Worm (Caenorhabditis elegans) whole organism, L3 larva: ENCODE measurements around the gene set-4.

Source experiments
- R02D3.7 ChIP-seq: fragments of 150-350 bp; optimal IDR thresholded peaks from 2 replicates; lab custom pipeline; 2014; ENCODE audit warnings: missing biosample characterization, missing genetic modification characterization
- ZK546.5 ChIP-seq: sonication (generic microtip); optimal IDR thresholded peaks from 2 replicates; lab custom pipeline; 2017; ENCODE audit warnings: missing biosample characterization, missing genetic modification characterization
- aly-2 ChIP-seq: fragments of 150-350 bp; optimal IDR thresholded peaks from 2 replicates; lab custom pipeline; 2014; ENCODE audit warnings: missing biosample characterization, missing genetic modification characterization
- ama-1 ChIP-seq: fragments of 150-350 bp; optimal IDR thresholded peaks from 2 replicates; lab custom pipeline; 2018
- ceh-16 ChIP-seq: sonication (generic microtip); optimal IDR thresholded peaks from 2 replicates; lab custom pipeline; 2017; ENCODE audit warnings: missing biosample characterization, missing genetic modification characterization
- ceh-28 ChIP-seq: fragments of 150-350 bp; optimal IDR thresholded peaks from 2 replicates; lab custom pipeline; 2014; ENCODE audit warnings: missing biosample characterization, missing genetic modification reagents, missing genetic modification characterization
- ceh-82 ChIP-seq: fragments of 150-350 bp; optimal IDR thresholded peaks from 2 replicates; lab custom pipeline; 2014; ENCODE audit warnings: missing biosample characterization, missing genetic modification characterization
- ceh-9 ChIP-seq: sonication (generic microtip); optimal IDR thresholded peaks from 2 replicates; lab custom pipeline; 2018; ENCODE audit warnings: missing biosample characterization, missing genetic modification characterization
- egl-27 ChIP-seq: sonication (generic microtip); optimal IDR thresholded peaks from 4 replicates; lab custom pipeline; 2017; ENCODE audit warnings: missing biosample characterization, missing genetic modification reagents, missing genetic modification characterization
- egl-5 ChIP-seq: fragments of 150-350 bp; optimal IDR thresholded peaks from 2 replicates; lab custom pipeline; 2017; ENCODE audit warnings: missing biosample characterization, missing genetic modification reagents, missing genetic modification characterization, inconsistent platforms
- elt-1 ChIP-seq: fragments of 150-350 bp; optimal IDR thresholded peaks from 2 replicates; lab custom pipeline; 2014; ENCODE audit warnings: missing biosample characterization, missing genetic modification characterization
- elt-2 ChIP-seq: sonication (generic microtip); optimal IDR thresholded peaks from 2 replicates; lab custom pipeline; 2016; ENCODE audit warnings: missing genetic modification reagents, mild to moderate bottlenecking, missing genetic modification characterization, missing compliant biosample characterization
- elt-3 ChIP-seq, 3 experiments: fragments of 150-350 bp in 1 of 3; sonication (generic microtip) in 2 of 3; optimal IDR thresholded peaks; 2 replicates in 2 of 3; 4 replicates in 1 of 3; lab custom pipeline; 2014 to 2017; ENCODE audit warnings: missing biosample characterization in 3 of 3, missing genetic modification characterization in 3 of 3
- eor-1 ChIP-seq, 2 experiments: fragments of 150-350 bp; optimal IDR thresholded peaks; 2 replicates each; lab custom pipeline; 2014 to 2018; ENCODE audit warnings: missing biosample characterization in 2 of 2, missing genetic modification characterization in 2 of 2
- fkh-10 ChIP-seq: sonication (generic microtip); optimal IDR thresholded peaks from 2 replicates; lab custom pipeline; 2017; ENCODE audit warnings: missing biosample characterization, missing genetic modification reagents, missing genetic modification characterization
- fkh-2 ChIP-seq: fragments of 150-350 bp; optimal IDR thresholded peaks from 2 replicates; lab custom pipeline; 2014; ENCODE audit warnings: missing biosample characterization, missing genetic modification reagents, missing genetic modification characterization
- fos-1 ChIP-seq: fragments of 150-350 bp; optimal IDR thresholded peaks from 2 replicates; lab custom pipeline; 2014; ENCODE audit warnings: missing biosample characterization, missing genetic modification characterization
- hmg-11 ChIP-seq: sonication (generic microtip); optimal IDR thresholded peaks from 2 replicates; lab custom pipeline; 2016; ENCODE audit warnings: missing genetic modification characterization, missing compliant biosample characterization
- jun-1 ChIP-seq: fragments of 150-350 bp; optimal IDR thresholded peaks from 2 replicates; lab custom pipeline; 2014; ENCODE audit warnings: missing biosample characterization, missing genetic modification reagents, missing genetic modification characterization
- lin-15B ChIP-seq: fragments of 150-350 bp; optimal IDR thresholded peaks from 2 replicates; lab custom pipeline; 2014; ENCODE audit warnings: missing biosample characterization, missing genetic modification characterization
- lin-39 ChIP-seq: fragments of 150-350 bp; optimal IDR thresholded peaks from 2 replicates; lab custom pipeline; 2018; ENCODE audit warnings: missing biosample characterization, missing genetic modification reagents, missing genetic modification characterization
- lsy-12 ChIP-seq: sonication (generic microtip); optimal IDR thresholded peaks from 2 replicates; lab custom pipeline; 2016; ENCODE audit warnings: mild to moderate bottlenecking, missing genetic modification characterization, missing compliant biosample characterization
- mdl-1 ChIP-seq: fragments of 150-350 bp; optimal IDR thresholded peaks from 2 replicates; lab custom pipeline; 2014; ENCODE audit warnings: missing biosample characterization, missing genetic modification characterization
- mml-1 ChIP-seq: fragments of 150-350 bp; sonication (generic microtip); optimal IDR thresholded peaks from 3 replicates; lab custom pipeline; 2014; ENCODE audit warnings: missing biosample characterization, missing genetic modification characterization
- nfya-1 ChIP-seq: sonication (generic microtip); optimal IDR thresholded peaks from 2 replicates; lab custom pipeline; 2017; ENCODE audit warnings: missing genetic modification characterization, mild to moderate bottlenecking, missing compliant biosample characterization, antibody characterized with exemption, moderate library complexity; ENCODE audit not compliant: insufficient read depth
- nhr-11 ChIP-seq: fragments of 150-350 bp; optimal IDR thresholded peaks from 2 replicates; lab custom pipeline; 2014; ENCODE audit warnings: missing biosample characterization, missing genetic modification characterization
- nhr-12 ChIP-seq: fragments of 150-350 bp; optimal IDR thresholded peaks from 2 replicates; lab custom pipeline; 2014; ENCODE audit warnings: missing biosample characterization, missing genetic modification characterization
- nhr-23 ChIP-seq: fragments of 150-350 bp; optimal IDR thresholded peaks from 2 replicates; lab custom pipeline; 2014; ENCODE audit warnings: missing biosample characterization, missing genetic modification reagents, missing genetic modification characterization
- nhr-25 ChIP-seq: sonication (generic microtip); optimal IDR thresholded peaks from 2 replicates; lab custom pipeline; 2017; ENCODE audit warnings: missing biosample characterization, missing genetic modification characterization
- nhr-28 ChIP-seq: fragments of 150-350 bp; optimal IDR thresholded peaks from 2 replicates; lab custom pipeline; 2014; ENCODE audit warnings: missing biosample characterization, missing genetic modification characterization
- nhr-43 ChIP-seq: sonication (generic microtip); optimal IDR thresholded peaks from 2 replicates; lab custom pipeline; 2016; ENCODE audit warnings: mild to moderate bottlenecking, missing genetic modification characterization, missing compliant biosample characterization; ENCODE audit not compliant: poor library complexity, severe bottlenecking
- nhr-67 ChIP-seq: fragments of 150-350 bp; optimal IDR thresholded peaks from 2 replicates; lab custom pipeline; 2014; ENCODE audit warnings: missing biosample characterization, missing genetic modification characterization
- nhr-76 ChIP-seq: fragments of 150-350 bp; sonication (generic microtip); optimal IDR thresholded peaks from 5 replicates; lab custom pipeline; 2014; ENCODE audit warnings: missing biosample characterization, missing genetic modification characterization
- nhr-77 ChIP-seq: fragments of 150-350 bp; optimal IDR thresholded peaks from 2 replicates; lab custom pipeline; 2014; ENCODE audit warnings: missing biosample characterization, missing genetic modification characterization
- pha-4 ChIP-seq: fragments of 150-350 bp; optimal IDR thresholded peaks from 2 replicates; lab custom pipeline; 2014; ENCODE audit warnings: missing biosample characterization, missing genetic modification reagents, missing genetic modification characterization
- pqm-1 ChIP-seq: fragments of 150-350 bp; optimal IDR thresholded peaks from 2 replicates; lab custom pipeline; 2017; ENCODE audit warnings: missing biosample characterization, missing genetic modification characterization, inconsistent platforms
- sea-2 ChIP-seq: fragments of 150-350 bp; sonication (generic microtip); optimal IDR thresholded peaks from 4 replicates; lab custom pipeline; 2014; ENCODE audit warnings: missing biosample characterization, missing genetic modification reagents, missing genetic modification characterization
- skn-1 ChIP-seq: fragments of 150-350 bp; optimal IDR thresholded peaks from 2 replicates; lab custom pipeline; 2014; ENCODE audit warnings: missing biosample characterization, missing genetic modification characterization
- snpc-4 ChIP-seq: fragments of 150-350 bp; optimal IDR thresholded peaks from 2 replicates; lab custom pipeline; 2014; ENCODE audit warnings: missing biosample characterization, missing genetic modification characterization
- tbx-2 ChIP-seq: sonication (generic microtip); optimal IDR thresholded peaks from 2 replicates; lab custom pipeline; 2016; ENCODE audit warnings: mild to moderate bottlenecking, missing genetic modification characterization, missing compliant biosample characterization
- unc-39 ChIP-seq: sonication (generic microtip); optimal IDR thresholded peaks from 4 replicates; lab custom pipeline; 2017; ENCODE audit warnings: missing biosample characterization, missing genetic modification characterization
- unc-62 ChIP-seq: fragments of 150-350 bp; sonication (generic microtip); optimal IDR thresholded peaks from 4 replicates; lab custom pipeline; 2014; ENCODE audit warnings: missing biosample characterization, missing genetic modification reagents, missing genetic modification characterization
- ztf-11 ChIP-seq: fragments of 150-350 bp; optimal IDR thresholded peaks from 2 replicates; lab custom pipeline; 2014; ENCODE audit warnings: missing biosample characterization, missing genetic modification characterization
- ztf-4 ChIP-seq: fragments of 150-350 bp; optimal IDR thresholded peaks from 2 replicates; lab custom pipeline; 2014; ENCODE audit warnings: missing biosample characterization, missing genetic modification characterization

The set-4 gene

DNA sequence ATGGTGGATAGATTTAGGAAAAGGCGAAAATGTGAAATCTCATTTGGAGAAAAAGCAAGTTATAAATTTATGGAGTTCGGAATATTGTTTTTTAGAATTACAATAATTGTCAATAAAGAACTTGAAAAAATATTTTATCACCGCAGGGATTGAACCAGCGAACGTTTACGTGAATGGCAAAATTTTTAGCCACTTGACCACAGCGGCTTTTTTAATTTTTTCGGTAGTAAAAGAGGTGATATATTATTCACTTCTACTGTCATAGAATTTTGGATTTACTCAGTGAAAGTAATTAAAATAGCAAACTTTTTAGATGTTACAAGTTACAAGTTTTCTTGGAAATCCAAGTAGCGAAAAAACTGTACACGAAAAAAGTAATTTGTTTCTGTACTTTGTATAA, 27.1 kb upstream of the set-4 start:
- no peak for TF ChIP-seq nhr-11
- TF ChIP-seq egl-27 = no peak
- no peak for TF ChIP-seq mml-1 (tag; lab: Kevin White, UChicago)
- no peak for TF ChIP-seq eor-1 (tag; optimal IDR thresholded peaks at IDR 0.05; lab: Kevin White, UChicago)
- no peak for TF ChIP-seq nhr-28 (tag; lab: Kevin White, UChicago)
- TF ChIP-seq tbx-2 (tag; lab: Kevin White, UChicago) = no peak
- TF ChIP-seq lsy-12 = no peak
- no peak for TF ChIP-seq jun-1 (tag; lab: Kevin White, UChicago)
- no peak for TF ChIP-seq elt-3 (tag; optimal IDR thresholded peaks at IDR 0.05; lab: Kevin White, UChicago)
- TF ChIP-seq ztf-4 (tag; lab: Kevin White, UChicago) = no peak
- TF ChIP-seq fkh-10 (GFP tag; lab: Kevin White, UChicago) = no peak
- no peak for TF ChIP-seq pha-4 (tag; lab: Kevin White, UChicago)
- TF ChIP-seq elt-2 (tag; lab: Kevin White, UChicago) = no peak
- no peak for TF ChIP-seq fkh-2 (tag; lab: Kevin White, UChicago)
- TF ChIP-seq hmg-11 = no peak
- TF ChIP-seq aly-2 (tag; lab: Kevin White, UChicago) = no peak
- no peak for TF ChIP-seq R02D3.7 (tag; lab: Kevin White, UChicago)
- TF ChIP-seq nhr-76 (tag; lab: Kevin White, UChicago) = no peak
- TF ChIP-seq, all 47 proteins: peak for 0

DNA sequence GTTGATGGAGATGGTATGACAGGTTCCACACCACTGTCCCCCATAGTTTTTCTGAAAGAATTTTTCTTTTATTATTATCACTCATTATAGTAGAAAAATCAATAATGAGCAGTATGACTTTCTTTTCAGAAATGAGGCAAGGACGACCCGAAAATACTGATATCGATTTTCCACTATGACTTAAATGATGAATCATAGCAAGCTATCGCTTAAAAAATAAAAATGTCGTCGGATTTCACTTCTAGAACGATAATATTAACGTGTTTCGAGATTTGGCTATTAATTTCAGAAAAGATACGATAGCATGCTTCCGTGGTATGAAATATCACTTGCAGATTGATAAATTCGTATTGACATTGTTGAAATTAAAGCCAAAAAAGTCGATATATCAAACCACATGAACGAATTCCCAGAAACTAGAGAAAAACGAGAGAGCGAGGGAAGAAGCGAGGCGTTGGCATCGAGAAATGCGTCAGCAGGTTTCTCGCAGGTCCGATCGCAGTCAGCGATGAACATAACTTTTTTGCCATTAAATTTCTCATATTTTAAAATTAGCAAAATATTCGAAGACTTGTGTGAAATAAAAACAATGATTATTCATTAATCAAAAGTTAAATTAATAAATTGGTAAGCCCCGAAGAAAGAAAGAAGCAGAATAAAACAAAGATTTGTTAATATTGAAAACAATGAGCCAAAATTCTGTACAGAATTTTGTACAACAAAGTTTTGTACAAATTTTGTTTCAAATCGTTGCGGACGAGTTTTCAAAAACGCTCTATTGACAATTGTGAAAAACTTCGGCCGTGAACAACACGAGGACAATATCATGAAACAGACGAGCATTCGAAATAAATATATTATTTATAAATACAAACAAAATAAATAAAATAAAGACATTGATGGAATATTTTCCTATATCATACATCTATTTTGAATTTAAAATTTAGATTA, 24.5 kb upstream of the set-4 start, which contains the start of gene C32D5.11:
C32D5.11 (minus strand) TSS at position 51 of the 951 bp plus-strand sequence.
- TF ChIP-seq sea-2 (GFP tag; lab: Kevin White, UChicago) (no peak), elt-3 (tag; optimal IDR thresholded peaks at IDR 0.05; lab: Kevin White, UChicago) (no peak), lsy-12 (peak; percentile 74), nhr-11 (peak; percentile 24), jun-1 (tag; lab: Kevin White, UChicago) (no peak), eor-1 (tag; optimal IDR thresholded peaks at IDR 0.05; lab: Kevin White, UChicago) (no peak), nhr-12 (no peak), R02D3.7 (tag; lab: Kevin White, UChicago) (no peak), snpc-4 (peak; percentile 88), ztf-4 (tag; lab: Kevin White, UChicago) (no peak), nhr-25 (peak; percentile 50), ZK546.5 (tag; lab: Kevin White, UChicago) (no peak), nhr-67 (tag; lab: Kevin White, UChicago) (no peak), nfya-1 (tag; lab: Kevin White, UChicago) (peak; percentile 78), nhr-43 (tag; lab: Kevin White, UChicago) (peak; percentile 36), ztf-11 (tag; lab: Kevin White, UChicago) (no peak), egl-5 (tag; lab: Kevin White, UChicago) (no peak), unc-39 (tag; lab: Kevin White, UChicago) (no peak), pqm-1 (peak; percentile 65), ceh-9 (tag; lab: Kevin White, UChicago) (no peak), mdl-1 (no peak), nhr-77 (no peak), lin-15B (tag; lab: Kevin White, UChicago) (peak; percentile 78), ceh-82 (no peak), pha-4 (tag; lab: Kevin White, UChicago) (peak; percentile 72), mml-1 (tag; lab: Kevin White, UChicago) (no peak), ceh-28 (tag; lab: Kevin White, UChicago) (peak; percentile 11), egl-27 (no peak), ama-1 (lab: Kevin White, UChicago) (no peak), nhr-23 (peak; percentile 79), hmg-11 (peak; percentile 43), ceh-16 (no peak), unc-62 (GFP tag; lab: Kevin White, UChicago) (no peak), tbx-2 (tag; lab: Kevin White, UChicago) (peak; percentile 27), nhr-76 (tag; lab: Kevin White, UChicago) (no peak), aly-2 (tag; lab: Kevin White, UChicago) (no peak), fos-1 (tag; lab: Kevin White, UChicago) (no peak), elt-2 (tag; lab: Kevin White, UChicago) (peak; percentile 35), skn-1 (tag; lab: Kevin White, UChicago) (peak; percentile 35), elt-1 (tag; lab: Kevin White, UChicago) (peak; percentile 49), fkh-10 (GFP tag; lab: Kevin White, UChicago) (no peak), lin-39 (tag; lab: Kevin White, UChicago) (peak; percentile 84)
